Worm (Caenorhabditis elegans) whole organism, L1 larva: ENCODE results near the gene Y110A2AR.1.

Experiments
- C04F5.9 ChIP-seq: sonication (generic microtip); optimal IDR thresholded peaks from 2 replicates; lab custom pipeline; 2016; ENCODE audit warnings: missing genetic modification characterization, missing compliant biosample characterization
- C34B4.2 ChIP-seq: sonication (generic microtip); optimal IDR thresholded peaks from 2 replicates; lab custom pipeline; 2017; ENCODE audit warnings: mild to moderate bottlenecking, missing genetic modification characterization, missing compliant biosample characterization
- Y116A8C.19 ChIP-seq: sonication (generic microtip); optimal IDR thresholded peaks from 2 replicates; lab custom pipeline; 2016; ENCODE audit warnings: missing compliant biosample characterization, missing genetic modification characterization, borderline replicate concordance
- aha-1 ChIP-seq: fragments of 150-350 bp; optimal IDR thresholded peaks from 2 replicates; lab custom pipeline; 2014; ENCODE audit warnings: missing biosample characterization, missing genetic modification characterization
- aly-2 ChIP-seq: fragments of 150-350 bp; optimal IDR thresholded peaks from 2 replicates; lab custom pipeline; 2014; ENCODE audit warnings: missing biosample characterization, missing genetic modification characterization
- blmp-1 ChIP-seq: fragments of 150-350 bp; optimal IDR thresholded peaks from 2 replicates; lab custom pipeline; 2014; ENCODE audit warnings: missing biosample characterization, missing genetic modification characterization
- ceh-63 ChIP-seq: fragments of 200-800 bp; sonication (Bioruptor generic); optimal IDR thresholded peaks from 2 replicates; lab custom pipeline; 2018; ENCODE audit warnings: mild to moderate bottlenecking, missing genetic modification characterization, missing compliant biosample characterization
- ceh-82 ChIP-seq, 3 experiments: fragments of 150-350 bp in 1 of 3; sonication (generic microtip) in 2 of 3; optimal IDR thresholded peaks; 2 replicates each; lab custom pipeline; 2014 to 2017; ENCODE audit warnings: missing biosample characterization in 3 of 3, missing genetic modification characterization in 3 of 3
- ceh-88 ChIP-seq: fragments of 200-800 bp; sonication (Bioruptor generic); IDR thresholded peaks from 2 replicates; pipeline ENCODE4 v1.3.6; 2022; ENCODE audit warnings: missing genetic modification characterization, missing compliant biosample characterization
- ceh-90 ChIP-seq: sonication (generic microtip); optimal IDR thresholded peaks from 2 replicates; lab custom pipeline; 2016; ENCODE audit warnings: missing genetic modification characterization, missing compliant biosample characterization
- ces-1 ChIP-seq: fragments of 150-350 bp; optimal IDR thresholded peaks from 2 replicates; lab custom pipeline; 2014; ENCODE audit warnings: missing biosample characterization, missing genetic modification reagents, missing genetic modification characterization
- dpl-1 ChIP-seq, 3 experiments: fragments of 150-350 bp in 2 of 3; sonication (generic microtip) in 1 of 3; optimal IDR thresholded peaks; 2 replicates each; lab custom pipeline; 2014 to 2017; ENCODE audit warnings: missing biosample characterization in 3 of 3, missing genetic modification characterization in 3 of 3, missing genetic modification reagents in 3 of 3
- dsc-1 ChIP-seq: sonication (generic microtip); optimal IDR thresholded peaks from 2 replicates; lab custom pipeline; 2016; ENCODE audit warnings: mild to moderate bottlenecking, missing genetic modification characterization, missing compliant biosample characterization
- efl-1 ChIP-seq, 4 experiments: fragments of 150-350 bp; optimal IDR thresholded peaks in 3 of 4; peaks in 1 of 4; 1 replicate in 1 of 4; 2 replicates in 3 of 4; lab custom pipeline; 2014; ENCODE audit warnings: missing biosample characterization in 2 of 4, missing genetic modification characterization in 2 of 4, missing genetic modification reagents in 2 of 4
- elt-3 ChIP-seq, 6 experiments: fragments of 150-350 bp in 1 of 6; sonication (generic microtip); optimal IDR thresholded peaks; 2 replicates each; lab custom pipeline; 2017 to 2018; ENCODE audit warnings: missing biosample characterization in 6 of 6, missing genetic modification characterization in 6 of 6, inconsistent platforms in 1 of 6
- fkh-10 ChIP-seq: sonication (generic microtip); optimal IDR thresholded peaks from 2 replicates; lab custom pipeline; 2017; ENCODE audit warnings: missing biosample characterization, missing genetic modification reagents, missing genetic modification characterization
- fkh-4 ChIP-seq: sonication (generic microtip); optimal IDR thresholded peaks from 2 replicates; lab custom pipeline; 2016; ENCODE audit warnings: missing compliant biosample characterization, missing genetic modification characterization, borderline replicate concordance
- hlh-17 ChIP-seq: fragments of 200-800 bp; sonication (Bioruptor generic); optimal IDR thresholded peaks from 2 replicates; lab custom pipeline; 2018; ENCODE audit warnings: missing genetic modification characterization, mild to moderate bottlenecking, missing compliant biosample characterization, moderate library complexity, borderline replicate concordance
- hlh-4 ChIP-seq: sonication (generic microtip); optimal IDR thresholded peaks from 2 replicates; lab custom pipeline; 2016; ENCODE audit warnings: mild to moderate bottlenecking, missing genetic modification characterization, missing compliant biosample characterization
- hpl-2 ChIP-seq: fragments of 150-350 bp; optimal IDR thresholded peaks from 2 replicates; lab custom pipeline; 2014; ENCODE audit warnings: missing biosample characterization, missing genetic modification reagents, missing genetic modification characterization
- irx-1 ChIP-seq: sonication (generic microtip); optimal IDR thresholded peaks from 2 replicates; lab custom pipeline; 2016; ENCODE audit warnings: missing genetic modification characterization, missing compliant biosample characterization
- isw-1 ChIP-seq: fragments of 200-800 bp; sonication (Bioruptor generic); IDR thresholded peaks from 2 replicates; pipeline ENCODE4 v1.3.6; 2022; ENCODE audit warnings: missing genetic modification characterization, missing compliant biosample characterization
- jun-1 ChIP-seq: fragments of 150-350 bp; optimal IDR thresholded peaks from 2 replicates; lab custom pipeline; 2014; ENCODE audit warnings: missing biosample characterization, missing genetic modification reagents, missing genetic modification characterization
- lin-35 ChIP-seq, 2 experiments: fragments of 150-350 bp; optimal IDR thresholded peaks; 2 replicates each; lab custom pipeline; 2014; ENCODE audit warnings: missing biosample characterization in 2 of 2, missing genetic modification characterization in 2 of 2, missing genetic modification reagents in 2 of 2
- lsy-2 ChIP-seq, 2 experiments: fragments of 150-350 bp; optimal IDR thresholded peaks; 2 replicates each; lab custom pipeline; 2014; ENCODE audit warnings: missing biosample characterization in 2 of 2, missing genetic modification characterization in 2 of 2
- mdl-1 ChIP-seq, 2 experiments: fragments of 150-350 bp; optimal IDR thresholded peaks; 2 replicates each; lab custom pipeline; 2014 to 2017; ENCODE audit warnings: missing biosample characterization in 2 of 2, missing genetic modification characterization in 2 of 2, inconsistent platforms in 1 of 2
- mef-2 ChIP-seq: fragments of 150-350 bp; optimal IDR thresholded peaks from 2 replicates; lab custom pipeline; 2014; ENCODE audit warnings: missing biosample characterization, missing genetic modification characterization
- mep-1 ChIP-seq: fragments of 150-350 bp; optimal IDR thresholded peaks from 2 replicates; lab custom pipeline; 2014; ENCODE audit warnings: missing biosample characterization, missing genetic modification characterization
- nhr-12 ChIP-seq: sonication (generic microtip); optimal IDR thresholded peaks from 2 replicates; lab custom pipeline; 2017; ENCODE audit warnings: missing biosample characterization, missing genetic modification characterization
- nhr-84 ChIP-seq: sonication (generic microtip); optimal IDR thresholded peaks from 2 replicates; lab custom pipeline; 2017; ENCODE audit warnings: missing biosample characterization, missing genetic modification characterization
- nhr-85 ChIP-seq: sonication (generic microtip); peaks from one replicate; lab custom pipeline; 2016; ENCODE audit warnings: missing genetic modification characterization, inconsistent platforms, missing compliant biosample characterization
- pax-3 ChIP-seq: fragments of 200-800 bp; sonication (Bioruptor generic); optimal IDR thresholded peaks from 2 replicates; lab custom pipeline; 2018; ENCODE audit warnings: mild to moderate bottlenecking, missing genetic modification characterization, moderate library complexity, missing compliant biosample characterization
- skn-1 ChIP-seq: fragments of 150-350 bp; optimal IDR thresholded peaks from 2 replicates; lab custom pipeline; 2014; ENCODE audit warnings: missing biosample characterization, missing genetic modification characterization
- snu-23 ChIP-seq: sonication (generic microtip); optimal IDR thresholded peaks from 2 replicates; lab custom pipeline; 2016; ENCODE audit warnings: missing genetic modification characterization, missing compliant biosample characterization
- sox-4 ChIP-seq: sonication (generic microtip); optimal IDR thresholded peaks from 2 replicates; lab custom pipeline; 2016; ENCODE audit warnings: missing genetic modification characterization, missing compliant biosample characterization
- sup-37 ChIP-seq: fragments of 200-800 bp; sonication (Bioruptor generic); optimal IDR thresholded peaks from 2 replicates; lab custom pipeline; 2018; ENCODE audit warnings: mild to moderate bottlenecking, missing genetic modification characterization, missing compliant biosample characterization
- swsn-7 ChIP-seq: sonication (generic microtip); optimal IDR thresholded peaks from 2 replicates; lab custom pipeline; 2016; ENCODE audit warnings: missing genetic modification characterization, missing compliant biosample characterization
- tlp-1 ChIP-seq: fragments of 150-350 bp; optimal IDR thresholded peaks from 2 replicates; lab custom pipeline; 2014; ENCODE audit warnings: missing biosample characterization, missing genetic modification characterization
- unc-30 ChIP-seq: sonication (generic microtip); optimal IDR thresholded peaks from 2 replicates; lab custom pipeline; 2017; ENCODE audit warnings: missing biosample characterization, missing genetic modification characterization
- unc-62 ChIP-seq: fragments of 150-350 bp; optimal IDR thresholded peaks from 2 replicates; lab custom pipeline; 2014; ENCODE audit warnings: missing biosample characterization, missing genetic modification reagents, missing genetic modification characterization
- unc-86 ChIP-seq: sonication (generic microtip); optimal IDR thresholded peaks from 2 replicates; lab custom pipeline; 2016; ENCODE audit warnings: missing genetic modification characterization, missing compliant biosample characterization
- vab-15 ChIP-seq: sonication (generic microtip); optimal IDR thresholded peaks from 2 replicates; lab custom pipeline; 2017; ENCODE audit warnings: missing genotype, mild to moderate bottlenecking, missing genetic modification characterization, missing compliant biosample characterization
- zag-1 ChIP-seq: fragments of 150-350 bp; optimal IDR thresholded peaks from 2 replicates; lab custom pipeline; 2014; ENCODE audit warnings: missing biosample characterization, missing genetic modification characterization
- zip-4 ChIP-seq: fragments of 200-800 bp; sonication (Bioruptor generic); optimal IDR thresholded peaks from 2 replicates; lab custom pipeline; 2018; ENCODE audit warnings: mild to moderate bottlenecking, missing genetic modification characterization, moderate library complexity, missing compliant biosample characterization
- ztf-4 ChIP-seq: fragments of 150-350 bp; optimal IDR thresholded peaks from 2 replicates; lab custom pipeline; 2014; ENCODE audit warnings: missing biosample characterization, missing genetic modification characterization

The Y110A2AR.1 gene

ce11 chrII:2952629-2953028 is 33.1 kb downstream of the Y110A2AR.1 start, which contains the start of gene irld-51:
Gene irld-51, minus strand, starts transcription at chrII:2952729.
- TF ChIP-seq skn-1 (tag; lab: Kevin White, UChicago) (no peak), tlp-1 (tag; lab: Kevin White, UChicago) (no peak), dpl-1 (GFP tag; optimal IDR thresholded peaks at IDR 0.05; lab: Kevin White, UChicago) (no peak), snu-23 (GFP tag; lab: Kevin White, UChicago) (no peak), blmp-1 (tag; lab: Kevin White, UChicago) (no peak), lsy-2 (tag; optimal IDR thresholded peaks at IDR 0.05; lab: Kevin White, UChicago) (no peak), aly-2 (no peak), ceh-90 (tag; lab: Kevin White, UChicago) (no peak)
- TF ChIP-seq, all 84 proteins: peak for 0

- TF ChIP-seq mep-1 (tag; lab: Kevin White, UChicago) (no peak), mdl-1 (tag; optimal IDR thresholded peaks at IDR 0.05; lab: Kevin White, UChicago) (no peak), C34B4.2 (no peak), fkh-10 (GFP tag; lab: Kevin White, UChicago) (no peak), ceh-82 (tag; optimal IDR thresholded peaks at IDR 0.05; lab: Kevin White, UChicago) (no peak), unc-62 (no peak)
Measured at ce11 chrII:2955656-2956115, 36.2 kb downstream of the Y110A2AR.1 start, which contains the start of gene irld-48. Gene irld-48, plus strand, starts transcription at chrII:2956065.

ce11 chrII:2958308-2958707 is 38.8 kb downstream of the Y110A2AR.1 start, which contains the start of gene srw-60:
Gene srw-60, plus strand, starts transcription at chrII:2958608.
- TF ChIP-seq hpl-2: no peak
- no peak for TF ChIP-seq pax-3 (tag; lab: Kevin White, UChicago)
- no peak for TF ChIP-seq swsn-7 (tag; lab: Kevin White, UChicago)
- TF ChIP-seq efl-1 (optimal IDR thresholded peaks at IDR 0.05; lab: Kevin White, UChicago): no peak
- no peak for TF ChIP-seq efl-1 (GFP tag; optimal IDR thresholded peaks at IDR 0.05 in 1 of 2; lab: Kevin White, UChicago)
- no peak for TF ChIP-seq snu-23 (GFP tag; lab: Kevin White, UChicago)
- no peak for TF ChIP-seq unc-86 (tag; lab: Kevin White, UChicago)
- no peak for TF ChIP-seq elt-3 (tag; optimal IDR thresholded peaks at IDR 0.05; lab: Kevin White, UChicago)
- TF ChIP-seq unc-30 (tag; lab: Kevin White, UChicago): no peak
- no peak for TF ChIP-seq ceh-63
- TF ChIP-seq sox-4: no peak
- no peak for TF ChIP-seq fkh-4 (tag; lab: Kevin White, UChicago)
- TF ChIP-seq skn-1 (tag; lab: Kevin White, UChicago): no peak
- no peak for TF ChIP-seq dsc-1 (tag; lab: Kevin White, UChicago)
- TF ChIP-seq blmp-1 (tag; lab: Kevin White, UChicago): no peak
- TF ChIP-seq ceh-88 (GFP tag; lab: Robert Waterston, UW): no peak
- TF ChIP-seq sup-37: no peak
- no peak for TF ChIP-seq aly-2
- TF ChIP-seq aha-1 (tag; lab: Kevin White, UChicago): no peak

- TF ChIP-seq lin-35 (GFP tag; optimal IDR thresholded peaks at IDR 0.05; lab: Kevin White, UChicago) (peak in 1 of 2 experiments; percentile 31), zag-1 (tag; lab: Kevin White, UChicago) (no peak), ces-1 (peak; percentile 6), unc-86 (tag; lab: Kevin White, UChicago) (peak; percentile 69), nhr-84 (tag; lab: Kevin White, UChicago) (no peak), zip-4 (GFP tag; lab: Kevin White, UChicago) (no peak), hpl-2 (no peak), Y116A8C.19 (tag; lab: Kevin White, UChicago) (no peak), jun-1 (tag; lab: Kevin White, UChicago) (no peak), mef-2 (tag; lab: Kevin White, UChicago) (no peak), nhr-85 (tag; lab: Kevin White, UChicago) (no peak), ceh-88 (GFP tag; lab: Robert Waterston, UW) (no peak), vab-15 (no peak), hlh-4 (tag; lab: Kevin White, UChicago) (no peak), lsy-2 (tag; optimal IDR thresholded peaks at IDR 0.05; lab: Kevin White, UChicago) (peak in 1 of 2 experiments; percentile 28), irx-1 (tag; lab: Kevin White, UChicago) (no peak), C04F5.9 (tag; lab: Kevin White, UChicago) (no peak), hlh-17 (GFP tag; lab: Kevin White, UChicago) (no peak), sox-4 (no peak), nhr-12 (no peak), ztf-4 (tag; lab: Kevin White, UChicago) (no peak), ceh-82 (tag; optimal IDR thresholded peaks at IDR 0.05; lab: Kevin White, UChicago) (peak; percentile 3 to 66 (median 16)), isw-1 (GFP tag; lab: Robert Waterston, UW) (peak; percentile 40; the same call in 1 of the 2 replicates), swsn-7 (tag; lab: Kevin White, UChicago) (peak; percentile 53), dpl-1 (GFP tag; optimal IDR thresholded peaks at IDR 0.05; lab: Kevin White, UChicago) (no peak), snu-23 (GFP tag; lab: Kevin White, UChicago) (no peak)
Measured at ce11 chrII:2962531-2963164, 43.1 kb downstream of the Y110A2AR.1 start.
